Worm (Caenorhabditis elegans): ENCODE data around the gene ptr-6.

The ptr-6 gene

DNA sequence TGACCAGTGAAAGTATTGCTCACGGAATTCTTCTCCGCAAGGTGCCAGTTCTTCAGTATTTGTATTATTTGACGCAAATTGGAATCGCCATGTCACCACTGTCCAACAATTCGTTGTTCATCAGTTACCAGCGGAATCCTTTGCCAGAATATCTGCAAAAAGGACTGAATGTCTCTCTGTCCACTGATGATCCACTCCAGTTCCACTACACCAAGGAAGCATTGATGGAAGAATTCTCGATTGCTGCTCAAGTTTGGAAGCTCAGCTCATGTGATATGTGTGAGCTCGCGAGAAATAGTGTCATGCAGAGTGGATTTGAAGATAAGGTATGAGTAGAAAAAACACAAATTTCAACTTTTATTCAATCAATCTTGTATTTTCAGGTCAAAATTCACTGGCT lies 37.5 kb downstream of the ptr-6 start:
- TF ChIP-seq nhr-10 (tag; optimal IDR thresholded peaks at IDR 0.05) (no peak), sma-3 (GFP tag; optimal IDR thresholded peaks at IDR 0.05) (peak; percentile 32)

DNA sequence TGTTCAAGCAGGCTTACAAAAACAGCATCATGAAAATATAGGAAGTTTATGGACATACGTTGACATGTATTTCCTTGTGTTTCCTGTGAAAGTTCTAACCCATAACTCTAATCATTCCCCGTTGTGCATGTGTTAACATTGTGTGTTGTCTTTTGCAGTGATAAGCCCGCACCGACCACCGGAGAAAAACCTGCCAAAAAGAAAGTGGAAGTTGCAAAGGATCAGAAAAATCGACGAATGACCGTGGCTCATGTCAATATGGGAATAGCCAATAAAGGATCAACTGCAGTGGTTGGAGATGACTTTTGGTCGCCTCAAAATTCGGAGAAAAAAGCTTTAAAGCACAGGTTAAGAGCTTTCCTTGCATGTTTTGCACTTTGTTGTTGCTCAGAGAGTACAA lies 41.4 kb downstream of the ptr-6 start:
- TF ChIP-seq ztf-11 (tag; optimal IDR thresholded peaks at IDR 0.05) = no peak
- TF ChIP-seq lin-13 (GFP tag; optimal IDR thresholded peaks at IDR 0.05) = no peak
- TF ChIP-seq ZK546.5 (tag; optimal IDR thresholded peaks at IDR 0.05) = no peak
- no peak for TF ChIP-seq snpc-4 (tag; optimal IDR thresholded peaks at IDR 0.05)
- TF ChIP-seq ceh-82 (tag; optimal IDR thresholded peaks at IDR 0.05) = no peak
- no peak for TF ChIP-seq sem-4 (tag; optimal IDR thresholded peaks at IDR 0.05)
- no peak for TF ChIP-seq lin-11 (tag; optimal IDR thresholded peaks at IDR 0.05)
- TF ChIP-seq ama-1 (optimal IDR thresholded peaks at IDR 0.05) = no peak

DNA sequence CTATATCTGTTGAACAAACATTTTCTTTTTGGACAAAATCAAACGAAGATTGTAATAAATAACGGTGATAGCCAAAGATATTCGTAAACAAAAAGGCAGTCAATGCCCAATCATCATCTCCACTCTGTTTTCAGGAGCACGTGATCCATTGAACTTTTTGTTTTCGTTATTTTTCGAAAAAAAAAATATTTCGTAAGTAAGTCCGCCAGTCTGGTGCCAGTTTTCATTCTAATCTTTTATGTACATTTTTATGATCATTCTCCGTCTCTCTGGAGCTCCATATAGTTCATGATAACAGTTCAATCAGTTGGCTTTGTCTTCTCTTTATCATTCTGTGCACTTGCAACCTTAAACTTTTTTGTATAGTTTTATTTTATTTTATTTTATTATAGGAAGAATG lies 43.7 kb downstream of the ptr-6 start, which contains the start of gene ampd-1:
Gene ampd-1, plus strand, starts transcription at position 393 of the 400 bp plus-strand sequence.
- TF ChIP-seq nhr-10 (tag; optimal IDR thresholded peaks at IDR 0.05) (no peak), skn-1 (tag; optimal IDR thresholded peaks at IDR 0.05) (peak; percentile 6), blmp-1 (tag; optimal IDR thresholded peaks at IDR 0.05; ENCODE audit: insufficient read depth) (no peak), fos-1 (tag; optimal IDR thresholded peaks at IDR 0.05) (peak; percentile 60), nhr-129 (tag; optimal IDR thresholded peaks at IDR 0.05) (peak; percentile 47), lsy-2 (tag; optimal IDR thresholded peaks at IDR 0.05) (no peak), lin-11 (tag; optimal IDR thresholded peaks at IDR 0.05) (no peak), ztf-11 (tag; optimal IDR thresholded peaks at IDR 0.05) (no peak), sma-3 (GFP tag; optimal IDR thresholded peaks at IDR 0.05) (peak; percentile 16), F13H6.1 (tag; optimal IDR thresholded peaks at IDR 0.05) (peak; percentile 27), dmd-4 (tag; optimal IDR thresholded peaks at IDR 0.05) (no peak), mbf-1 (tag; optimal IDR thresholded peaks at IDR 0.05) (no peak), lin-13 (GFP tag; optimal IDR thresholded peaks at IDR 0.05) (no peak), sma-9 (GFP tag; optimal IDR thresholded peaks at IDR 0.05) (peak; percentile 30), sma-9 (tag; optimal IDR thresholded peaks at IDR 0.05) (no peak), gmeb-1 (tag; optimal IDR thresholded peaks at IDR 0.05) (peak; percentile 24), sem-4 (tag; optimal IDR thresholded peaks at IDR 0.05) (no peak), C34F6.9 (tag; optimal IDR thresholded peaks at IDR 0.05) (peak; percentile 38)

DNA sequence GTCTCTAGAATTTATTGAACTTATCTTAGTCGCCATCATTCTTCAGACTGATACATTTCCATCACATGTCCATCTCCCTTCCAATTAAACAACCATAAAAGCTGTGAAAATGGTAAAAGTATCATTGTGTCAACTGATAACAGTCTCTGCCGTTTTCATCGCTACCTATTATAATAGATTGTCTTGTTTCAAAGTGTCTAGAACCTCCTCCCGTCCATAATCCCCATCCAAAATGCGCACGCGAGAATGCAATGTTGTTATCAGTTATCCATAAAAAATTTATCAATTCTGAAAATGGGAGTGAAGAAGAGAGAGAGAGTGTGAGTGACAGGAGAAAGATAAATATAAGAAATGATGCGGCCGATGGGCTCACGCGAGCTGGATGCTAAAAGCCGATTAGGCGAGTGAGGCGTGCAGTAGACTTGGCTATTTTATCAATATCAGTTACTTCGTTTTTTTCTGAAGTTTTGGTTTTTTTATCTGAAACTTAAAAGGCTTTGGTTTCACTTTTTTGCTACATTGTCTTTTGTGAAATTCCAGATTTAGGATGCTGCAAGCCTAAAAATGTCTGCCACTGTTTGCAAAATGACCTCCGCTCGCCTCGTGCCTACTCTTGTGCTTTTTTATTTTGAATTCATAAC lies 44.6 kb downstream of the ptr-6 start:
- no peak for TF ChIP-seq ceh-16 (tag; optimal IDR thresholded peaks at IDR 0.05)
- TF ChIP-seq blmp-1 (tag; optimal IDR thresholded peaks at IDR 0.05; ENCODE audit: insufficient read depth) = no peak
- no peak for TF ChIP-seq unc-55 (GFP tag; optimal IDR thresholded peaks at IDR 0.05)
- no peak for TF ChIP-seq nhr-23 (tag; optimal IDR thresholded peaks at IDR 0.05)
- TF ChIP-seq ceh-82 (tag; optimal IDR thresholded peaks at IDR 0.05) = no peak
- TF ChIP-seq nhr-25 (tag; optimal IDR thresholded peaks at IDR 0.05) = no peak
- no peak for TF ChIP-seq lin-13 (GFP tag; optimal IDR thresholded peaks at IDR 0.05)
- TF ChIP-seq nhr-12 (tag; optimal IDR thresholded peaks at IDR 0.05) = no peak
- TF ChIP-seq ztf-11 (tag; optimal IDR thresholded peaks at IDR 0.05) = no peak
- no peak for TF ChIP-seq nhr-10 (tag; optimal IDR thresholded peaks at IDR 0.05)
- no peak for TF ChIP-seq lin-11 (tag; optimal IDR thresholded peaks at IDR 0.05)
- TF ChIP-seq F13H6.1 (tag; optimal IDR thresholded peaks at IDR 0.05) = peak; percentile 59
- TF ChIP-seq skn-1 (tag; optimal IDR thresholded peaks at IDR 0.05) = peak; percentile 17
- no peak for TF ChIP-seq ztf-4 (tag; optimal IDR thresholded peaks at IDR 0.05)
- no peak for TF ChIP-seq crh-2 (tag; optimal IDR thresholded peaks at IDR 0.05)
- TF ChIP-seq elt-3 (tag; optimal IDR thresholded peaks at IDR 0.05) = no peak
- no peak for TF ChIP-seq alr-1 (tag; optimal IDR thresholded peaks at IDR 0.05)
- TF ChIP-seq sma-3 (GFP tag; optimal IDR thresholded peaks at IDR 0.05) = peak; percentile 47
- no peak for TF ChIP-seq peb-1 (tag; optimal IDR thresholded peaks at IDR 0.05)
- no peak for TF ChIP-seq nhr-21 (tag; optimal IDR thresholded peaks at IDR 0.05)
- no peak for TF ChIP-seq C34F6.9 (tag; optimal IDR thresholded peaks at IDR 0.05)
- no peak for TF ChIP-seq Y55F3AM.14 (GFP tag; optimal IDR thresholded peaks at IDR 0.05)
- no peak for TF ChIP-seq R02D3.7 (tag; optimal IDR thresholded peaks at IDR 0.05)
- no peak for TF ChIP-seq dmd-4 (tag; optimal IDR thresholded peaks at IDR 0.05)
- TF ChIP-seq egl-27 (tag; optimal IDR thresholded peaks at IDR 0.05) = no peak
- TF ChIP-seq nhr-6 (tag; optimal IDR thresholded peaks at IDR 0.05) = no peak
- TF ChIP-seq ztf-1 (GFP tag; conservative IDR thresholded peaks at IDR 0.05) = no peak
- TF ChIP-seq aly-2 (tag; optimal IDR thresholded peaks at IDR 0.05) = no peak
- TF ChIP-seq fos-1 (tag; optimal IDR thresholded peaks at IDR 0.05) = peak; percentile 81
- TF ChIP-seq unc-62 (GFP tag; optimal IDR thresholded peaks at IDR 0.05) = no peak
- TF ChIP-seq snpc-4 (tag; optimal IDR thresholded peaks at IDR 0.05) = peak; percentile 19
- TF ChIP-seq mdl-1 (tag; optimal IDR thresholded peaks at IDR 0.05) = peak in 1 of 2 experiments; percentile 38
- TF ChIP-seq lin-39 (tag; optimal IDR thresholded peaks at IDR 0.05) = no peak
- TF ChIP-seq elt-1 (tag; optimal IDR thresholded peaks at IDR 0.05) = no peak
- no peak for TF ChIP-seq ZK546.5 (tag; optimal IDR thresholded peaks at IDR 0.05)
- peak; percentile 15 for TF ChIP-seq nhr-129 (tag; optimal IDR thresholded peaks at IDR 0.05)
- TF ChIP-seq ama-1 (optimal IDR thresholded peaks at IDR 0.05) = no peak
- no peak for TF ChIP-seq sem-4 (tag; optimal IDR thresholded peaks at IDR 0.05)
- peak; percentile 58 for TF ChIP-seq gmeb-1 (tag; optimal IDR thresholded peaks at IDR 0.05)
- no peak for TF ChIP-seq mbf-1 (tag; optimal IDR thresholded peaks at IDR 0.05)
- TF ChIP-seq sma-9 (GFP tag; optimal IDR thresholded peaks at IDR 0.05) = peak; percentile 32
- no peak for TF ChIP-seq sma-9 (tag; optimal IDR thresholded peaks at IDR 0.05)
- TF ChIP-seq unc-39 (tag; optimal IDR thresholded peaks at IDR 0.05) = no peak

All from whole organism, L2 larva.